Worm (Caenorhabditis elegans) whole organism, L4/young adult: ENCODE results near the gene M18.3.

Experiments
- W03F9.2 ChIP-seq: fragments of 150-350 bp; optimal IDR thresholded peaks from 2 replicates; lab custom pipeline; 2014; ENCODE audit warnings: missing biosample characterization, missing genetic modification characterization
- dao-5 ChIP-seq: sonication (generic microtip); optimal IDR thresholded peaks from 2 replicates; lab custom pipeline; 2016; ENCODE audit warnings: missing genotype, missing genetic modification characterization, moderate library complexity, missing compliant biosample characterization

ce11 chrIV:12068590-12068989 is 37.1 kb upstream of the M18.3 start, which contains the start of gene bath-37:
- TF ChIP-seq W03F9.2 (tag; lab: Kevin White, UChicago) (no peak), dao-5 (tag; lab: Kevin White, UChicago) (no peak)
